Worm (Caenorhabditis elegans): ENCODE measurements around the gene Y39F10C.1.

Y39F10C.1 gene

DNA sequence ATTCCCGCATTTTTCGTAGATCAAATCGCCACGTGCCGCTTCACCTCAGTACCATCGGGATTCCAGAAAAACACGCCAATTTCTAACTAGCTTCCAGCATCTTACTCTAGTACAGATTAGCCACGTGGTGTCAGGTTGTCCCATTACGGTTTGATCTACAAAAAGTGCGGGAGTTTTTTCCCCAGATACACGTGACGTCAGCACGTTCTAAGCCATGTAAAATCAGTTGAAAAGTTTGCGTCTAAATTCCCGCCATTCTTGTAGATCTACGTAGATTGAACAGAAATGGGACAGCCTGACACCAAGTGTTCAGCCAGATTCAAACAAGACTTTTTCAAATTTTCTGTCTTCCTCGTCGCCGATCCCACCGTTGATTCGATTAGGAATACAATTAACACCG lies 3.2 kb downstream of the Y39F10C.1 start, which contains the start of gene T02H6.9:
TSS of gene T02H6.9 (plus strand) at position 301 of the 400 bp plus-strand sequence.
- TF ChIP-seq ceh-36 (tag; optimal IDR thresholded peaks at IDR 0.05) (no peak), B0310.2 (tag; optimal IDR thresholded peaks at IDR 0.05) (no peak), tbx-37 (GFP tag; conservative IDR thresholded peaks at IDR 0.05) (no peak), flt-1 (GFP tag; IDR thresholded peaks at IDR 0.05) (no peak), aly-1 (tag; optimal IDR thresholded peaks at IDR 0.05) (no peak)

DNA sequence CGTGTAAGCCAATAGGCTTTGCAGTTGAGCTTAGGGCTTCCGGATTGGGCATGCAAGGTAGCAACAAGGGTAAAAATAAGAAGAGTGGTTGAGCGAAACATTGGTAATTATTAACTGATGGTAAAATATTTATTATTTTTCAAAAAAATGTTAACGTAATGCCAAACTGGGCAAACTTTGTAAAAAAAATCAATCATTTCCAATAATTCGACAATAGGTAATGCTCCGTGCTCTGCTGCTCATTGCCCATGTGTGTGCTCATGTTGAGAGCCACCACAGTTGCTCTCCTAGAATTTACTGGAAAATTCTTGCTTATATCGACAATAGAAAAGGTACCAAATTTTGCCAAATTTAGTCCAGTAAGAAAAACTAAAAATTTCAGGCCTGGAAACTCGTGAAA lies 5.2 kb downstream of the Y39F10C.1 start, which contains the start of the genes T02H6.10 and T02H6.8:
TSS of gene T02H6.10 (minus strand) at position 101 of the 400 bp plus-strand sequence.
TSS of gene T02H6.8 (plus strand) at position 221 of the 400 bp plus-strand sequence.
- no peak for TF ChIP-seq tbx-11 (GFP tag; IDR thresholded peaks at IDR 0.05)
- TF ChIP-seq hmbx-1 (tag; optimal IDR thresholded peaks at IDR 0.05): no peak
- no peak for TF ChIP-seq tra-4 (tag; optimal IDR thresholded peaks at IDR 0.05)
- TF ChIP-seq ceh-13 (GFP tag; optimal IDR thresholded peaks at IDR 0.05): no peak
- no peak for TF ChIP-seq B0310.2 (tag; optimal IDR thresholded peaks at IDR 0.05)
- TF ChIP-seq flt-1 (GFP tag; IDR thresholded peaks at IDR 0.05): no peak
- no peak for TF ChIP-seq hmg-4 (GFP tag; optimal IDR thresholded peaks at IDR 0.05)
- no peak for TF ChIP-seq F13C5.2 (tag; optimal IDR thresholded peaks at IDR 0.05)
- no peak for TF ChIP-seq ama-1 (optimal IDR thresholded peaks at IDR 0.05)
- TF ChIP-seq aly-1 (tag; optimal IDR thresholded peaks at IDR 0.05): no peak
- no peak for TF ChIP-seq sea-1 (GFP tag; conservative IDR thresholded peaks at IDR 0.05)

DNA sequence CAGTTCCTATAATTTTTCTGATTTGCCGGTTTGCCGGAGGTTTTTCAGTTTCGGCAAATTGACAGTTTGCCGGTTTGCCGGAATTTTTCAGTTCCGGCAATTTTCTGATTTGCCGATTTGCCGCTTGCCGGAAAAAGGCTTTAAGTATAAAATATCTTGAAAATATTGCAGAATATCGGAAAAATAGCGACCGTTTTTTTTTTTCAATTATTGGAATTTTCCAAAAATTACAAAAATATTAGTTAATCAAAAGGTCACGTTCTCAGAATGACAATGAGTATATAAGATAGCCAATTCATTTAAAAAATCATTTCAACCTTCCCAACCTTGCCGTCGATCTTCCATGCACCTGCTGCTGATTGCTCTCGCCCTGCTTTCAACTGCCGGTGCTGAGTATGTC lies 6.9 kb downstream of the Y39F10C.1 start, which contains the start of gene T02H6.7:
TSS of gene T02H6.7 (plus strand) at position 301 of the 400 bp plus-strand sequence.
- TF ChIP-seq F13C5.2 (tag; optimal IDR thresholded peaks at IDR 0.05) (no peak), aly-1 (tag; optimal IDR thresholded peaks at IDR 0.05) (no peak), B0310.2 (tag; optimal IDR thresholded peaks at IDR 0.05) (no peak), tbx-11 (GFP tag; IDR thresholded peaks at IDR 0.05) (no peak), pes-1 (GFP tag; IDR thresholded peaks at IDR 0.05) (no peak), scrt-1 (GFP tag; IDR thresholded peaks at IDR 0.05) (no peak), tbx-37 (GFP tag; conservative IDR thresholded peaks at IDR 0.05) (no peak)

DNA sequence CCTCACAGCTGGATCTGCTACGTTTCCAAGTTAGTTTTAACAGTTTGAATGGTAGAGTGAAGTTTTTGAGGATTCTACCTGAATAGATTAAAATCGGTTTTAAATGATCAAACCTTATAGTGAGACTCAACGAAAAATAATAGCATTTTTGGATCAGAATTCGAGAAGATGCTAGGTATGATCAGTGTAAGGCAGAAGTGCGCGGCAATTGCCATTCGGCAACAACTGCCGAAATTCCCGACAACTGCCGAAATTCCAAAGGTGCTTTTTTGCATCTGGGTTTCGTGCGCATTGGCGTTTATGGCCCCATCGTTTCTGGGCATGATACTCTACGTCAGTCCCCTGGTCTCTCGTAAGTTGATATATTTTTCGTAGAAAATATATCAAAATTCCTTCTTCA lies 8.1 kb downstream of the Y39F10C.1 start, which contains the start of gene T02H6.6:
TSS of gene T02H6.6 (plus strand) at position 301 of the 400 bp plus-strand sequence.
- no peak for TF ChIP-seq hnd-1 (tag; optimal IDR thresholded peaks at IDR 0.05)
- no peak for TF ChIP-seq ets-7 (tag; optimal IDR thresholded peaks at IDR 0.05)

DNA sequence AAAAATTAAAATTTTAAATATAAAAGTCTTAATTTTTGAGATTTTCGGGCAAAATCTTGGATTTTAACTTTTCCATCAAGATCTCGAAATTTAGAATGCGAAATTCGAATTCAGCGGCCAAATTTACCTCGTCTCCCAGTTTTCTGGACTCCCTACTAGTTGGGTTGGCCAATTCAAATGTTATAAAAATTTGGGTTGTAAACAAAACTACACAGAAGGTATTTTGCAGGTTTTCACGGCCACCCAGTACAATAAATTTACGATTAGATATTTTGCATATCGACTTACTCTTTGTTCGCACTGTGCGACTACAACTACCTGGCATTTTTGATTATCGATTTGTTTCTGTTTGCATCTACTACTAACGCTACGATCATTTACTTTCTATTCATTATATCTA lies 9.4 kb downstream of the Y39F10C.1 start, which contains the start of gene T02H6.5:
TSS of gene T02H6.5 (plus strand) at position 301 of the 400 bp plus-strand sequence.
- TF ChIP-seq ama-1 (optimal IDR thresholded peaks at IDR 0.05) (no peak), scrt-1 (GFP tag; IDR thresholded peaks at IDR 0.05) (no peak), tra-4 (tag; optimal IDR thresholded peaks at IDR 0.05) (no peak), tbx-37 (GFP tag; conservative IDR thresholded peaks at IDR 0.05) (no peak), ceh-13 (GFP tag; optimal IDR thresholded peaks at IDR 0.05) (no peak), hmg-4 (GFP tag; optimal IDR thresholded peaks at IDR 0.05) (no peak), sea-1 (GFP tag; conservative IDR thresholded peaks at IDR 0.05) (no peak), ets-7 (tag; optimal IDR thresholded peaks at IDR 0.05) (no peak), flt-1 (GFP tag; IDR thresholded peaks at IDR 0.05) (no peak), hnd-1 (tag; optimal IDR thresholded peaks at IDR 0.05) (no peak), aly-1 (tag; optimal IDR thresholded peaks at IDR 0.05) (no peak), tbx-11 (GFP tag; IDR thresholded peaks at IDR 0.05) (no peak), ceh-36 (tag; optimal IDR thresholded peaks at IDR 0.05) (no peak), hmbx-1 (tag; optimal IDR thresholded peaks at IDR 0.05) (no peak)

DNA sequence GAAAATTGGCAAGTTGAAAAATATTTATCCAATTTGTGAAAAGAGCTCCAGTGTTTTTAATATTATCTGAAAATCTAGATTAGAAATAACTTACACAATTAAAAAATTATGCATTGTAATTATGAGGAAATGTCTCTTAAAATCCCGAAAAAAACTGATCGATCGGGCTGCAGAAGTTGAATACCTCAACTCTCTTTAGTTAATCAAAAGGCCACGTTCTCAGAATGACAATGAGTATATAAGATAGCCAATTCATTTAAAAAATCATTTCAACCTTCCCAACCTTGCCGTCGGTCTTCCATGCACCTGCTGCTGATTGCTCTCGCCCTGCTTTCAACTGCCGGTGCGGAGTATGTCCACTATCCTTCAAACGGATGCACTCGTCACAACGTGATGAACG lies 14.3 kb downstream of the Y39F10C.1 start, which contains the start of gene T02H6.4:
TSS of gene T02H6.4 (plus strand) at position 301 of the 400 bp plus-strand sequence.
- TF ChIP-seq sea-1 (GFP tag; conservative IDR thresholded peaks at IDR 0.05): no peak
- TF ChIP-seq F13C5.2 (tag; optimal IDR thresholded peaks at IDR 0.05): no peak
- TF ChIP-seq aly-1 (tag; optimal IDR thresholded peaks at IDR 0.05): no peak
- TF ChIP-seq tbx-37 (GFP tag; conservative IDR thresholded peaks at IDR 0.05): no peak
- TF ChIP-seq tra-4 (tag; optimal IDR thresholded peaks at IDR 0.05): no peak
- no peak for TF ChIP-seq B0310.2 (tag; optimal IDR thresholded peaks at IDR 0.05)
- no peak for TF ChIP-seq tbx-11 (GFP tag; IDR thresholded peaks at IDR 0.05)
- TF ChIP-seq hmbx-1 (tag; optimal IDR thresholded peaks at IDR 0.05): no peak
- TF ChIP-seq ama-1 (optimal IDR thresholded peaks at IDR 0.05): no peak
- TF ChIP-seq ceh-13 (GFP tag; optimal IDR thresholded peaks at IDR 0.05): no peak
- TF ChIP-seq ceh-36 (tag; optimal IDR thresholded peaks at IDR 0.05): no peak
- TF ChIP-seq ets-7 (tag; optimal IDR thresholded peaks at IDR 0.05): no peak
- no peak for TF ChIP-seq pes-1 (GFP tag; IDR thresholded peaks at IDR 0.05)

DNA sequence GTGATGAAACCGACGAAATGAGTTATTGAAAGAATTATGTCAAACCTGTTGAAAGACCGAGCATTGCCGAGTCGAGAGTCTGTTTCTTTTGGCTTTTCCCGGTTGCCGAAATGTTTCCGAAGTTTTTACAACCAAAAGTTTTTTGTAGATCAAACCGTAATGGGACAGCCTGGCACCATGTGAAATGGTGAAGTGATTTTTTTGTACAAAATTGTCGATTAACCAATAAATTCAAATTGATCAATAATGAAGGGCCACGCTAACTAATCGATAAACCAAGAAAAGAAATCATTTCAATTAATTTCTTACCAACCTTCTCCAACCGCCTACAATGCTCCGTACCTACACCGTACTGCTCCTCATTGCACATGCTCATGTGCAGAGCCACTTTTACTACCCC lies 16.1 kb downstream of the Y39F10C.1 start, which contains the start of gene T02H6.3:
TSS of gene T02H6.3 (plus strand) at position 301 of the 400 bp plus-strand sequence.
- no peak for TF ChIP-seq ceh-36 (tag; optimal IDR thresholded peaks at IDR 0.05)
- no peak for TF ChIP-seq tbx-11 (GFP tag; IDR thresholded peaks at IDR 0.05)
- TF ChIP-seq tra-4 (tag; optimal IDR thresholded peaks at IDR 0.05): no peak
- TF ChIP-seq pes-1 (GFP tag; IDR thresholded peaks at IDR 0.05): no peak
- no peak for TF ChIP-seq hnd-1 (tag; optimal IDR thresholded peaks at IDR 0.05)
- TF ChIP-seq F13C5.2 (tag; optimal IDR thresholded peaks at IDR 0.05): no peak
- TF ChIP-seq hmbx-1 (tag; optimal IDR thresholded peaks at IDR 0.05): no peak
- no peak for TF ChIP-seq scrt-1 (GFP tag; IDR thresholded peaks at IDR 0.05)
- no peak for TF ChIP-seq hmg-4 (GFP tag; optimal IDR thresholded peaks at IDR 0.05)
- TF ChIP-seq aly-1 (tag; optimal IDR thresholded peaks at IDR 0.05): no peak
- no peak for TF ChIP-seq flt-1 (GFP tag; IDR thresholded peaks at IDR 0.05)
- TF ChIP-seq ets-7 (tag; optimal IDR thresholded peaks at IDR 0.05): no peak
- TF ChIP-seq ama-1 (optimal IDR thresholded peaks at IDR 0.05): no peak
- no peak for TF ChIP-seq ceh-13 (GFP tag; optimal IDR thresholded peaks at IDR 0.05)
- no peak for TF ChIP-seq B0310.2 (tag; optimal IDR thresholded peaks at IDR 0.05)
- no peak for TF ChIP-seq tbx-37 (GFP tag; conservative IDR thresholded peaks at IDR 0.05)

DNA sequence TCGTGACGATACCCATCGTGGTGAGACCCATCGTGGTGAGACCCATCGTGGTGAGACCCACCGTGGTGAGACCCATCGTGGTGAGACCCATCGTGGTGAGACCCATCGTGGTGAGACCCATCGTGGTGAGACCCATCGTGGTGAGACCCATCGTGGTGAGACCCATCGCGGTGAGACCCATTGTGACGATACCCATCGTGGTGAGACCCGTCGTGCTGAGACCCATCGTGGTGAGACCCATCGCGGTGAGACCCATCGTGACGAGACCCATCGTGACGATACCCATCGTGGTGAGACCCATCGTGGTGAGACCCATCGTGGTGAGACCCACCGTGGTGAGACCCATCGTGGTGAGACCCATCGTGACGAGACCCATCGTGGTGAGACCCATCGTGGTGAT lies 19.7 kb downstream of the Y39F10C.1 start:
- TF ChIP-seq tbx-37 (GFP tag; conservative IDR thresholded peaks at IDR 0.05) (peak; percentile 53; the same call in 1 of the 2 replicates), tbx-11 (GFP tag; IDR thresholded peaks at IDR 0.05) (0 out of 2 replicates have a peak, but pooled peaks have one; percentile 27), scrt-1 (GFP tag; IDR thresholded peaks at IDR 0.05) (peak; percentile 70; the same call in 1 of the 2 replicates)
